Worm (Caenorhabditis elegans) whole organism, late embryonic: ENCODE data around the gene glc-3.

Source experiments
- C08G9.2 ChIP-seq: sonication (generic microtip); optimal IDR thresholded peaks from 2 replicates; lab custom pipeline; 2016; ENCODE audit warnings: mild to moderate bottlenecking, missing genetic modification characterization, moderate library complexity, missing compliant biosample characterization
- T23F11.4 ChIP-seq: fragments of 200-800 bp; sonication (Bioruptor generic); optimal IDR thresholded peaks from 2 replicates; lab custom pipeline; 2018; ENCODE audit warnings: mild to moderate bottlenecking, missing genetic modification characterization, missing compliant biosample characterization
- Y22D7AL.16 ChIP-seq: sonication (generic microtip); optimal IDR thresholded peaks from 2 replicates; lab custom pipeline; 2016; ENCODE audit warnings: missing genetic modification characterization, missing compliant biosample characterization
- ceh-45 ChIP-seq: fragments of 200-800 bp; sonication (Bioruptor generic); IDR thresholded peaks from 2 replicates; pipeline ENCODE4 v1.3.6; 2022; ENCODE audit warnings: missing genetic modification reagents, missing genetic modification characterization, missing compliant biosample characterization
- ceh-48 ChIP-seq: sonication (generic microtip); optimal IDR thresholded peaks from 2 replicates; lab custom pipeline; 2016; ENCODE audit warnings: missing genetic modification characterization, inconsistent platforms, missing compliant biosample characterization
- ceh-6 ChIP-seq: fragments of 200-800 bp; sonication (Bioruptor generic); optimal IDR thresholded peaks from 2 replicates; lab custom pipeline; 2018; ENCODE audit warnings: mild to moderate bottlenecking, missing genetic modification characterization, missing compliant biosample characterization
- ceh-9 ChIP-seq: sonication (generic microtip); optimal IDR thresholded peaks from 2 replicates; lab custom pipeline; 2016; ENCODE audit warnings: mild to moderate bottlenecking, missing genetic modification characterization, inconsistent platforms, missing compliant biosample characterization
- che-1 ChIP-seq: sonication (generic microtip); optimal IDR thresholded peaks from 2 replicates; lab custom pipeline; 2016; ENCODE audit warnings: mild to moderate bottlenecking, missing genetic modification characterization, missing compliant biosample characterization
- elt-2 ChIP-seq: sonication (generic microtip); optimal IDR thresholded peaks from 2 replicates; lab custom pipeline; 2016; ENCODE audit warnings: missing genetic modification reagents, missing genetic modification characterization, missing compliant biosample characterization
- elt-4 ChIP-seq: sonication (generic microtip); optimal IDR thresholded peaks from 2 replicates; lab custom pipeline; 2016; ENCODE audit warnings: missing genetic modification characterization, missing compliant biosample characterization
- fax-1 ChIP-seq: sonication (generic microtip); optimal IDR thresholded peaks from 2 replicates; lab custom pipeline; 2016; ENCODE audit warnings: missing genotype, missing genetic modification characterization, missing compliant biosample characterization
- gmeb-2 ChIP-seq: sonication (generic microtip); optimal IDR thresholded peaks from 2 replicates; lab custom pipeline; 2016; ENCODE audit warnings: missing genetic modification characterization, inconsistent platforms, missing compliant biosample characterization
- hlh-13 ChIP-seq: fragments of 200-800 bp; sonication (Bioruptor generic); optimal IDR thresholded peaks from 2 replicates; lab custom pipeline; 2018; ENCODE audit warnings: mild to moderate bottlenecking, missing genetic modification characterization, missing compliant biosample characterization
- hlh-30 ChIP-seq: sonication (generic microtip); optimal IDR thresholded peaks from 2 replicates; lab custom pipeline; 2017; ENCODE audit warnings: antibody characterized with exemption, missing genetic modification characterization, missing compliant biosample characterization; ENCODE audit not compliant: insufficient read depth
- hlh-6 ChIP-seq: sonication (generic microtip); optimal IDR thresholded peaks from 2 replicates; lab custom pipeline; 2016; ENCODE audit warnings: missing genotype, missing genetic modification characterization, missing compliant biosample characterization
- pag-3 ChIP-seq: sonication (generic microtip); optimal IDR thresholded peaks from 2 replicates; lab custom pipeline; 2016; ENCODE audit warnings: missing compliant biosample characterization, missing genetic modification characterization, borderline replicate concordance
- pha-2 ChIP-seq: sonication (generic microtip); optimal IDR thresholded peaks from 2 replicates; lab custom pipeline; 2017; ENCODE audit warnings: mild to moderate bottlenecking, missing genetic modification characterization, missing compliant biosample characterization
- pha-4 ChIP-seq: fragments of 150-350 bp; optimal IDR thresholded peaks from 2 replicates; lab custom pipeline; 2018; ENCODE audit warnings: missing biosample characterization, missing genetic modification reagents, missing genetic modification characterization
- pqm-1 ChIP-seq: sonication (generic microtip); optimal IDR thresholded peaks from 2 replicates; lab custom pipeline; 2016; ENCODE audit warnings: missing genetic modification characterization, missing compliant biosample characterization
- rnt-1 ChIP-seq: sonication (generic microtip); optimal IDR thresholded peaks from 2 replicates; lab custom pipeline; 2016; ENCODE audit warnings: missing genetic modification characterization, missing compliant biosample characterization
- tbx-7 ChIP-seq: sonication (generic microtip); optimal IDR thresholded peaks from 2 replicates; lab custom pipeline; 2016; ENCODE audit warnings: missing genotype, missing genetic modification characterization, missing compliant biosample characterization
- unc-3 ChIP-seq, 2 experiments: fragments of 200-800 bp in 1 of 2; sonication (Bioruptor generic) in 1 of 2; sonication (generic microtip) in 1 of 2; conservative IDR thresholded peaks in 1 of 2; optimal IDR thresholded peaks in 1 of 2; 2 replicates each; pipeline versions ENCODE4 v1.3.6 to Lab custom; 2016 to 2022; ENCODE audit warnings: missing compliant biosample characterization in 2 of 2, missing genetic modification characterization in 2 of 2, missing genetic modification reagents in 1 of 2
- unc-42 ChIP-seq: sonication (generic microtip); optimal IDR thresholded peaks from 2 replicates; lab custom pipeline; 2016; ENCODE audit warnings: missing genotype, missing genetic modification characterization, missing compliant biosample characterization
- unc-55 ChIP-seq: sonication (generic microtip); optimal IDR thresholded peaks from 2 replicates; lab custom pipeline; 2017; ENCODE audit warnings: missing biosample characterization, missing genetic modification reagents, missing genetic modification characterization
- zip-5 ChIP-seq: sonication (generic microtip); optimal IDR thresholded peaks from 2 replicates; lab custom pipeline; 2016; ENCODE audit warnings: missing genetic modification characterization, missing compliant biosample characterization

The glc-3 gene

DNA sequence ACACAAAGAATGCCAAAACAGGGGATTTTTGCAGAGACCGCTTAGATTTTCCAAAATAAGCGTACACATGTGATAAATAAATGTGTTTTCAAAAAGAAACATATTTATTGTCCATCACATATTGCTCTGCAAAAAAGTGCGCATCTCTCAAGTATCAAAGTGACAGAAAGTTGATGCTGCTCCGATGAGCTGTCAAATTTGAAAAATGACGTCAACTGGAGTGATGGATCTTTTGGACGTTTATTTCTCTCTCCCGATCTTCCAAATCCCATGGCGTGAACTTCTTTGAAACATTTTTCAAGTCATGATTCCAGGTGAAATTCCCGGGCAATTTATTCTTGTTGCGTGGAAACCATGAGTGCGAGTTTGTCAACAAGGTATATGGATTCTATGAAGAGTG is 44.6 kb downstream of the glc-3 start:
- TF ChIP-seq unc-55 (GFP tag; lab: Kevin White, UChicago) (peak; percentile 94), pha-2 (tag; lab: Kevin White, UChicago) (no peak)

ce11 chrV:5408223-5408622 is 45.3 kb downstream of the glc-3 start, which contains the start of gene C25A6.1:
C25A6.1 (plus strand) TSS chrV:5408523.
- TF ChIP-seq ceh-48 (tag; lab: Kevin White, UChicago) = no peak
- TF ChIP-seq pag-3 (tag; lab: Kevin White, UChicago) = no peak
- TF ChIP-seq ceh-9 (tag; lab: Kevin White, UChicago) = no peak
- TF ChIP-seq unc-55 (GFP tag; lab: Kevin White, UChicago) = no peak
- no peak for TF ChIP-seq ceh-6 (GFP tag; lab: Kevin White, UChicago)
- no peak for TF ChIP-seq pha-4
- no peak for TF ChIP-seq zip-5 (tag; lab: Kevin White, UChicago)
- no peak for TF ChIP-seq unc-3 (GFP tag; conservative IDR thresholded peaks at IDR 0.05; lab: Robert Waterston, UW)
- TF ChIP-seq unc-3 (tag; optimal IDR thresholded peaks at IDR 0.05; lab: Kevin White, UChicago) = no peak
- TF ChIP-seq hlh-13 (GFP tag; lab: Kevin White, UChicago) = no peak
- no peak for TF ChIP-seq T23F11.4 (GFP tag; lab: Kevin White, UChicago)
- no peak for TF ChIP-seq elt-4 (tag; lab: Kevin White, UChicago)
- TF ChIP-seq hlh-6 (tag; lab: Kevin White, UChicago) = no peak
- TF ChIP-seq elt-2 (tag; lab: Kevin White, UChicago) = no peak
- TF ChIP-seq che-1 (tag; lab: Kevin White, UChicago) = no peak
- TF ChIP-seq pqm-1 (tag; lab: Kevin White, UChicago) = no peak
- TF ChIP-seq ceh-45 (GFP tag; lab: Robert Waterston, UW) = no peak
- no peak for TF ChIP-seq C08G9.2 (tag; lab: Kevin White, UChicago)
- TF ChIP-seq fax-1 (tag; lab: Kevin White, UChicago) = no peak
- TF ChIP-seq tbx-7 (tag; lab: Kevin White, UChicago) = no peak
- TF ChIP-seq Y22D7AL.16 = no peak

DNA sequence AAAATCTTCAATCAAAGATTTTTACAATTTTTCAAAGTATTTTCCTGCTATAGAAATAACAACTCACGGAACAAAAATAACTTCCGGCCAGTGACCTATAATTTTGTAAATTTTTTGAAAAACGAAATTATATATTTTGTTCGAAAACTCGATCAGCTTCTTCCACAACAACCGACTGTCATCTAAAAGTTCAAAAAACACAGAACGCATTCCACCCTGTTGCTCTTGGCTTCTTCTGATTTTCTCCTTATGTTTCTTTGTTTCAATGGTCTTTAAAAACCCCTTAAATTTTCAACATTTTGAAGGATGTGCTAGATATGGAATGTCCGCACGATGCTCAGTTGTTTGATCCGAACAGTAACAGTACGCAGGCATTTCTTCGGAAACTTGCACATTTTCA is 48.5 kb downstream of the glc-3 start, which contains the start of gene dmsr-7:
Gene dmsr-7 (plus strand): TSS at position 301 of the 400 bp plus-strand sequence.
- TF ChIP-seq rnt-1 (tag; lab: Kevin White, UChicago) (no peak), gmeb-2 (tag; lab: Kevin White, UChicago) (no peak)
- TF ChIP-seq, all 69 proteins: peak for 0

DNA sequence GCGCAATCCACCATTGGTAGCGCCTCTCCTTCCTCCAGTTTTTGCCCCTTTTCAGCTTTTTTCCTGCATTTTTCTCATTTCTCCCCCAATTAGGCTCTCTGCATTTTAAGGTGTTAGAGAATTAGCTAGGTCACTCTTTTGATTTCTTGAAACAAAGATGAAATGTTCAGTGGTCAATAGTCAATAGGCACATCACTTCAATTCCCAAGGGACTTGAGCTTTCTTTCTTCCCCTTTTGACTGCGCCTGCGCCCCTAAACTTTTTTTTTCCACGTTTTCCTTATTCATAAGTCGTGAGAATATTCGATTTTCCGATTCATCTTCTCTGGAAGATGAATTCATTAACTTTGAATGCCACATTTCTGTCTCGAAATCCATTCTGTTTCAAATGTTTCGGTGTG is 49.6 kb downstream of the glc-3 start:
- peak; percentile 26 for TF ChIP-seq unc-42 (tag; lab: Kevin White, UChicago)
- TF ChIP-seq hlh-30 (tag; lab: Kevin White, UChicago) = no peak
- TF ChIP-seq unc-3 (GFP tag; conservative IDR thresholded peaks at IDR 0.05; lab: Robert Waterston, UW) = peak; percentile 83
- peak; percentile 84 for TF ChIP-seq unc-3 (tag; optimal IDR thresholded peaks at IDR 0.05; lab: Kevin White, UChicago)
